Fruit fly (Drosophila melanogaster) whole organism, embryonic: ENCODE results near the gene CG43658.
A peak's percentile ranks its signal among the peaks of the same experiment; 100 is the strongest.

Experiments
- Adf1 ChIP-seq: fragments of 200-800 bp; sonication (Bioruptor generic); IDR thresholded peaks from 2 replicates; pipeline ENCODE4 v1.3.6; 2022; ENCODE audit warnings: missing biosample characterization, missing genetic modification characterization
- Aef1 ChIP-seq: fragments of 200-800 bp; sonication (Bioruptor generic); IDR thresholded peaks from 3 replicates; pipeline ENCODE4 v1.3.6; 2022; ENCODE audit warnings: missing biosample characterization, missing genetic modification characterization
- Asciz ChIP-seq: fragments of 200-800 bp; sonication (Bioruptor generic); optimal IDR thresholded peaks from 2 replicates; lab custom pipeline; 2017; ENCODE audit warnings: missing biosample characterization, mild to moderate bottlenecking, missing genetic modification characterization, missing genetic modification reagents
- Awh ChIP-seq: fragments of 200-800 bp; sonication (Bioruptor generic); IDR thresholded peaks from 2 replicates; pipeline ENCODE4, ENCODE4 v1.3.6; 2022; ENCODE audit warnings: missing biosample characterization, missing genetic modification characterization
- CG15269 ChIP-seq: fragments of 200-800 bp; sonication (Bioruptor generic); optimal IDR thresholded peaks from 2 replicates; lab custom pipeline; 2018; ENCODE audit warnings: missing biosample characterization, mild to moderate bottlenecking, missing genetic modification characterization, moderate library complexity
- CG17186 ChIP-seq: fragments of 200-800 bp; sonication (Bioruptor generic); optimal IDR thresholded peaks from 3 replicates; lab custom pipeline; 2017; ENCODE audit warnings: missing biosample characterization, missing genetic modification reagents, missing genetic modification characterization
- CG17802 ChIP-seq: fragments of 200-800 bp; sonication (Bioruptor generic); optimal IDR thresholded peaks from 2 replicates; lab custom pipeline; 2018; ENCODE audit warnings: missing biosample characterization, mild to moderate bottlenecking, missing genetic modification characterization, moderate library complexity
- CG18599 ChIP-seq: fragments of 200-800 bp; sonication (Bioruptor generic); optimal IDR thresholded peaks from 3 replicates; lab custom pipeline; 2017; ENCODE audit warnings: missing biosample characterization, missing genetic modification characterization, mild to moderate bottlenecking, moderate library complexity, missing genetic modification reagents
- CG31388 ChIP-seq: fragments of 200-800 bp; sonication (Bioruptor generic); optimal IDR thresholded peaks from 2 replicates; lab custom pipeline; 2016; ENCODE audit warnings: missing biosample characterization, missing genetic modification characterization
- CG3847 ChIP-seq: fragments of 200-800 bp; sonication (Bioruptor generic); IDR thresholded peaks from 2 replicates; pipeline ENCODE4 v1.3.6; 2022; ENCODE audit warnings: missing biosample characterization, missing genetic modification characterization
- CG4854 ChIP-seq: fragments of 200-800 bp; sonication (Bioruptor generic); optimal IDR thresholded peaks from 2 replicates; lab custom pipeline; 2016; ENCODE audit warnings: missing biosample characterization, missing genetic modification characterization, inconsistent platforms
- CG5180 ChIP-seq: fragments of 200-800 bp; sonication (Bioruptor generic); optimal IDR thresholded peaks from 3 replicates; lab custom pipeline; 2017; ENCODE audit warnings: missing biosample characterization, missing genetic modification characterization, mild to moderate bottlenecking, moderate library complexity, missing genetic modification reagents
- CG5953 ChIP-seq: fragments of 200-800 bp; sonication (Bioruptor generic); IDR thresholded peaks from 2 replicates; pipeline ENCODE4 v1.3.6; 2022; ENCODE audit warnings: missing biosample characterization, missing genetic modification characterization
- CG9932 ChIP-seq: fragments of 200-800 bp; sonication (Bioruptor generic); IDR thresholded peaks from 2 replicates; pipeline ENCODE4 v1.3.6; 2022; ENCODE audit warnings: missing biosample characterization, missing genetic modification characterization
- D19A ChIP-seq: fragments of 200-800 bp; optimal IDR thresholded peaks from 3 replicates; lab custom pipeline; 2019; ENCODE audit warnings: missing biosample characterization, mild to moderate bottlenecking, missing genetic modification characterization, moderate library complexity
- D19B ChIP-seq: fragments of 200-800 bp; sonication (Bioruptor generic); optimal IDR thresholded peaks from 2 replicates; lab custom pipeline; 2017; ENCODE audit warnings: missing biosample characterization, mild to moderate bottlenecking, missing genetic modification characterization
- Dbx ChIP-seq: fragments of 200-800 bp; sonication (Bioruptor generic); IDR thresholded peaks from 3 replicates; pipeline ENCODE4 v1.3.6; 2022; ENCODE audit warnings: missing biosample characterization, missing genetic modification characterization
- Dip2 ChIP-seq: fragments of 200-800 bp; sonication (Bioruptor generic); IDR thresholded peaks from 2 replicates; pipeline ENCODE4 v1.3.6; 2022; ENCODE audit warnings: missing biosample characterization, missing genetic modification characterization
- Elba2 ChIP-seq: fragments of 200-800 bp; sonication (Bioruptor generic); optimal IDR thresholded peaks from 3 replicates; lab custom pipeline; 2016; ENCODE audit warnings: missing biosample characterization, missing genetic modification characterization
- Fer2 ChIP-seq: fragments of 200-800 bp; sonication (Bioruptor generic); optimal IDR thresholded peaks from 2 replicates; lab custom pipeline; 2018; ENCODE audit warnings: missing biosample characterization, mild to moderate bottlenecking, missing genetic modification characterization, moderate library complexity
- HHEX ChIP-seq: fragments of 200-800 bp; sonication (Bioruptor generic); optimal IDR thresholded peaks from 3 replicates; lab custom pipeline; 2017; ENCODE audit warnings: missing biosample characterization, mild to moderate bottlenecking, missing genetic modification characterization, missing genetic modification reagents
- HLH54F ChIP-seq: fragments of 200-800 bp; sonication (Bioruptor generic); optimal IDR thresholded peaks from 3 replicates; lab custom pipeline; 2016; ENCODE audit warnings: missing biosample characterization, missing genetic modification characterization
- Hmr ChIP-seq: fragments of 200-800 bp; sonication (Bioruptor generic); optimal IDR thresholded peaks from 3 replicates; lab custom pipeline; 2017; ENCODE audit warnings: mild to moderate bottlenecking, missing biosample characterization, missing genetic modification reagents, missing genetic modification characterization
- Kr ChIP-seq: fragments of 200-800 bp; sonication (Bioruptor generic); optimal IDR thresholded peaks from 2 replicates; lab custom pipeline; 2017; ENCODE audit warnings: missing biosample characterization, mild to moderate bottlenecking, missing genetic modification characterization
- Mad ChIP-seq: fragments of 200-800 bp; sonication (Bioruptor generic); optimal IDR thresholded peaks from 2 replicates; lab custom pipeline; 2016; ENCODE audit warnings: missing biosample characterization, missing genetic modification characterization
- Max ChIP-seq: fragments of 200-800 bp; sonication (Bioruptor generic); optimal IDR thresholded peaks from 2 replicates; lab custom pipeline; 2016; ENCODE audit warnings: missing biosample characterization, mild to moderate bottlenecking, missing genetic modification characterization
- NC2β ChIP-seq: fragments of 200-800 bp; sonication (Bioruptor generic); optimal IDR thresholded peaks from 2 replicates; lab custom pipeline; 2016; ENCODE audit warnings: missing biosample characterization, missing genetic modification characterization
- Sox100B ChIP-seq: fragments of 200-800 bp; sonication (Bioruptor generic); optimal IDR thresholded peaks from 3 replicates; lab custom pipeline; 2018; ENCODE audit warnings: missing biosample characterization, mild to moderate bottlenecking, missing genetic modification characterization
- Tbp ChIP-seq: fragments of >200 bp; optimal IDR thresholded peaks from 2 replicates; lab custom pipeline; 2018; ENCODE audit warnings: missing biosample characterization, missing genetic modification characterization
- Usf ChIP-seq: fragments of 200-800 bp; sonication (Bioruptor generic); optimal IDR thresholded peaks from 2 replicates; lab custom pipeline; 2017; ENCODE audit warnings: missing genotype, missing biosample characterization, missing genetic modification characterization
- ap ChIP-seq: fragments of 200-800 bp; sonication (Bioruptor generic); IDR thresholded peaks from 2 replicates; pipeline ENCODE4 v1.3.6; 2022; ENCODE audit warnings: missing biosample characterization, missing genetic modification characterization
- ash1 ChIP-seq: fragments of 200-800 bp; sonication (Bioruptor generic); optimal IDR thresholded peaks from 2 replicates; lab custom pipeline; 2018; ENCODE audit warnings: missing biosample characterization, mild to moderate bottlenecking, missing genetic modification characterization
- cad ChIP-seq: fragments of >200 bp; optimal IDR thresholded peaks from 2 replicates; lab custom pipeline; 2017; ENCODE audit warnings: missing biosample characterization, missing genetic modification characterization
- cas ChIP-seq: fragments of 200-800 bp; sonication (Bioruptor generic); IDR thresholded peaks from 2 replicates; pipeline ENCODE4 v1.3.6; 2022; ENCODE audit warnings: missing biosample characterization, missing genetic modification characterization
- croc ChIP-seq: fragments of 200-800 bp; sonication (Bioruptor generic); conservative IDR thresholded peaks from 3 replicates; pipeline ENCODE4 v1.3.6; 2022; ENCODE audit warnings: missing biosample characterization, missing genetic modification characterization
- da ChIP-seq: fragments of 200-800 bp; sonication (Bioruptor generic); optimal IDR thresholded peaks from 2 replicates; lab custom pipeline; 2016; ENCODE audit warnings: missing biosample characterization, missing genetic modification characterization
- dati ChIP-seq: fragments of 200-800 bp; sonication (Bioruptor generic); IDR thresholded peaks from 2 replicates; pipeline ENCODE4 v1.3.6; 2022; ENCODE audit warnings: missing biosample characterization, missing genetic modification characterization
- disco-r ChIP-seq: fragments of 200-800 bp; sonication (Bioruptor generic); optimal IDR thresholded peaks from 2 replicates; lab custom pipeline; 2016; ENCODE audit warnings: missing biosample characterization, missing genetic modification characterization
- ems ChIP-seq: fragments of 200-800 bp; sonication (Bioruptor generic); optimal IDR thresholded peaks from 3 replicates; lab custom pipeline; 2016; ENCODE audit warnings: missing biosample characterization, missing genetic modification characterization
- fd102C ChIP-seq: fragments of 200-800 bp; sonication (Bioruptor generic); optimal IDR thresholded peaks from 2 replicates; lab custom pipeline; 2018; ENCODE audit warnings: missing biosample characterization, mild to moderate bottlenecking, missing genetic modification characterization, moderate library complexity
- gem ChIP-seq: fragments of 200-800 bp; sonication (Bioruptor generic); optimal IDR thresholded peaks from 2 replicates; lab custom pipeline; 2019; ENCODE audit warnings: missing biosample characterization, mild to moderate bottlenecking, missing genetic modification characterization, moderate library complexity
- hth ChIP-seq: fragments of >200 bp; optimal IDR thresholded peaks from 2 replicates; lab custom pipeline; 2017; ENCODE audit warnings: inconsistent platforms
- inv ChIP-seq: fragments of 200-800 bp; sonication (Bioruptor generic); IDR thresholded peaks from 2 replicates; pipeline ENCODE4 v1.3.6; 2022; ENCODE audit warnings: missing biosample characterization, missing genetic modification characterization; ENCODE audit not compliant: partially characterized antibody
- knrl ChIP-seq: fragments of 200-800 bp; sonication (Bioruptor generic); IDR thresholded peaks from 3 replicates; pipeline ENCODE4 v1.3.6; 2022; ENCODE audit warnings: missing biosample characterization, missing genetic modification characterization; ENCODE audit not compliant: partially characterized antibody
- lab ChIP-seq: fragments of 200-800 bp; sonication (Bioruptor generic); optimal IDR thresholded peaks from 3 replicates; lab custom pipeline; 2017; ENCODE audit warnings: missing biosample characterization, missing genetic modification characterization, mild to moderate bottlenecking, moderate library complexity, missing genetic modification reagents
- pzg ChIP-seq: fragments of 200-800 bp; sonication (Bioruptor generic); optimal IDR thresholded peaks from 3 replicates; lab custom pipeline; 2018; ENCODE audit warnings: missing biosample characterization, mild to moderate bottlenecking, missing genetic modification characterization, moderate library complexity
- repo ChIP-seq: fragments of 200-800 bp; sonication (Bioruptor generic); optimal IDR thresholded peaks from 2 replicates; lab custom pipeline; 2016; ENCODE audit warnings: missing biosample characterization, missing genetic modification characterization
- sob ChIP-seq: fragments of 200-800 bp; sonication (Bioruptor generic); IDR thresholded peaks from 2 replicates; pipeline ENCODE4 v1.3.6; 2022; ENCODE audit warnings: missing biosample characterization, missing genetic modification characterization
- tna ChIP-seq: fragments of 200-800 bp; sonication (Bioruptor generic); IDR thresholded peaks from 2 replicates; pipeline ENCODE4 v1.3.6; 2022; ENCODE audit warnings: missing biosample characterization, missing genetic modification characterization; ENCODE audit not compliant: partially characterized antibody
- vnd ChIP-seq: fragments of 200-800 bp; sonication (Bioruptor generic); IDR thresholded peaks from 3 replicates; pipeline ENCODE4 v1.3.6; 2022; ENCODE audit warnings: missing biosample characterization, missing genetic modification characterization; ENCODE audit not compliant: partially characterized antibody

CG43658 gene

DNA sequence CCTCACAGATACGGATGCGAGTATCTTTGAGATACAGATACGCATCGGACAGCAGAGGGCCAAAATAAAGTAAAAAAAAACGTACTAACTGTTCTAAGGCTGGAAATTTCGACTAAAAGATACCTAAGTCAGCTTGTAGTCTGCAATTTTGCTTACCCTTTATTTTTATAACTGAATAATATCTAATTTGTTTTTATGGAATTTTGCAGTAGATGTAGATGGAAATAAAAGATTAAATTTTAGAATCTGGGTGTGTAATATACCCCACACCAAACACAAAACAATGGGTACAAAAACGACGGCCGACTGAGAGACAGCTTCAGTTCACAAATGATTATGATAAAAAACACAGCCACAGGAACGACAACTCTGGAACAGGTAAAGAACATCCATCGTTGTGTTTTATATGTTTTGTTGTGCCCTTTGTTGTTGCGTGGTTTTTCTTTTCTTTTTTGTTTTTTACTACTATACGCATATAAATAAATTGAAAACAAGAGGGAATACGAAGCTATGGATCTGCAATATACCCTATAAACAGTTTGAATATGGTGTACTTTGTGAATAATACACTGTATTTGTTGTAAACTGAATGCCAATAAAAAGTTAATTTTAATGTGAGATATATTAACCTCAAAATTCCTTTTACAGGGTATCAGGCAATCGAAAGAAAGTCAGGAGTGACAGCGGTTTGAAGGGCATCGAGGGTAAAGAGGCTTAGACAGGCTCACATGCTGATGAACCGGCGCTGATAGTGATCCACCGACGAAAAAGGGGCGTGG is 50.7 kb downstream of the CG43658 start (continued):
- TF ChIP-seq Aef1 (no peak), dati (GFP tag; lab: Robert Waterston, UW) (peak; percentile 44; the same call in 1 of the 2 replicates), pzg (GFP tag; lab: Kevin White, UChicago) (no peak), Sox100B (GFP tag; lab: Kevin White, UChicago) (no peak), lab (GFP tag; lab: Kevin White, UChicago) (peak; percentile 21), Max (GFP tag; lab: Kevin White, UChicago) (peak; percentile 11), Dbx (GFP tag; lab: Robert Waterston, UW) (no peak), gem (tag; lab: Kevin White, UChicago) (peak; percentile 69), Asciz (no peak), Mad (GFP tag; lab: Kevin White, UChicago) (no peak), Dip2 (GFP tag; lab: Robert Waterston, UW) (no peak), cas (no peak), CG18599 (GFP tag; lab: Kevin White, UChicago) (peak; percentile 55), vnd (GFP tag; lab: Robert Waterston, UW) (no peak), CG9932 (no peak), ash1 (GFP tag; lab: Kevin White, UChicago) (no peak), Awh (GFP tag; lab: Robert Waterston, UW) (0 out of 2 replicates have a peak, but pooled peaks have one; percentile 14), Elba2 (no peak), hth (lab: Kevin White, UChicago) (no peak), repo (GFP tag; lab: Kevin White, UChicago) (no peak), sob (GFP tag; lab: Robert Waterston, UW) (no peak; the same call in 1 of the 2 replicates), Tbp (GFP tag; lab: Kevin White, UChicago) (no peak), Fer2 (tag; lab: Kevin White, UChicago) (no peak), CG5180 (GFP tag; lab: Kevin White, UChicago) (no peak), ap (peak; percentile 23; the same call in 1 of the 2 replicates), tna (no peak), da (no peak), Hmr (GFP tag; lab: Kevin White, UChicago) (no peak), HLH54F (GFP tag; lab: Kevin White, UChicago) (no peak), NC2β (peak; percentile 12), knrl (GFP tag; lab: Robert Waterston, UW) (no peak), Usf (no peak), ems (GFP tag; lab: Kevin White, UChicago) (no peak), Adf1 (no peak), CG15269 (tag; lab: Kevin White, UChicago) (no peak), CG17802 (tag; lab: Kevin White, UChicago) (no peak), CG17186 (GFP tag; lab: Kevin White, UChicago) (no peak), D19B (GFP tag; lab: Kevin White, UChicago) (peak; percentile 84), cad (GFP tag; lab: Kevin White, UChicago) (no peak), D19A (tag; lab: Kevin White, UChicago) (peak; percentile 74), CG4854 (no peak), inv (GFP tag; lab: Robert Waterston, UW) (no peak), CG3847 (GFP tag; lab: Robert Waterston, UW) (no peak), croc (peak; percentile 56), disco-r (no peak), Kr (GFP tag; lab: Kevin White, UChicago) (no peak), CG5953 (GFP tag; lab: Robert Waterston, UW) (no peak), HHEX (GFP tag; lab: Kevin White, UChicago) (no peak), CG31388 (GFP tag; lab: Kevin White, UChicago) (no peak), fd102C (peak; percentile 38)
